Worm (Caenorhabditis elegans) whole organism, young adult: Measurements from ENCODE around the gene spp-16.

Source experiments
- F22D6.2 ChIP-seq: sonication (generic microtip); optimal IDR thresholded peaks from 2 replicates; lab custom pipeline; 2016; ENCODE audit warnings: mild to moderate bottlenecking, missing genetic modification characterization, missing compliant biosample characterization
- F57A8.1 ChIP-seq: fragments of 200-800 bp; sonication (Bioruptor generic); optimal IDR thresholded peaks from 2 replicates; lab custom pipeline; 2018; ENCODE audit warnings: mild to moderate bottlenecking, missing genetic modification characterization, moderate library complexity, missing compliant biosample characterization
- ZK185.1 ChIP-seq: sonication (generic microtip); optimal IDR thresholded peaks from 2 replicates; lab custom pipeline; 2016; ENCODE audit warnings: mild to moderate bottlenecking, missing genetic modification characterization, missing compliant biosample characterization; ENCODE audit not compliant: poor library complexity, severe bottlenecking
- attf-3 ChIP-seq: fragments of 200-800 bp; sonication (Bioruptor generic); conservative IDR thresholded peaks from 2 replicates; pipeline ENCODE4 v1.3.6; 2022; ENCODE audit warnings: missing genetic modification reagents, missing genetic modification characterization, missing compliant biosample characterization
- ccch-3 ChIP-seq: fragments of 200-800 bp; sonication (Bioruptor generic); optimal IDR thresholded peaks from 2 replicates; lab custom pipeline; 2018; ENCODE audit warnings: mild to moderate bottlenecking, missing genetic modification characterization, missing compliant biosample characterization
- ets-4 ChIP-seq: fragments of 200-800 bp; sonication (Bioruptor generic); optimal IDR thresholded peaks from 2 replicates; lab custom pipeline; 2018; ENCODE audit warnings: mild to moderate bottlenecking, missing genetic modification characterization, missing compliant biosample characterization
- gei-17 ChIP-seq: fragments of 200-800 bp; sonication (Bioruptor generic); optimal IDR thresholded peaks from 2 replicates; lab custom pipeline; 2018; ENCODE audit warnings: mild to moderate bottlenecking, missing genetic modification characterization, missing compliant biosample characterization
- hlh-12 ChIP-seq: sonication (generic microtip); optimal IDR thresholded peaks from 2 replicates; lab custom pipeline; 2016; ENCODE audit warnings: missing genetic modification characterization, missing compliant biosample characterization
- nhr-120 ChIP-seq: fragments of 200-800 bp; sonication (Bioruptor generic); IDR thresholded peaks from 2 replicates; pipeline ENCODE4 v1.3.6; 2022; ENCODE audit warnings: missing genetic modification characterization, missing compliant biosample characterization
- unc-62 ChIP-seq: fragments of 150-350 bp; optimal IDR thresholded peaks from 2 replicates; lab custom pipeline; 2014; ENCODE audit warnings: missing biosample characterization, missing genetic modification reagents, missing genetic modification characterization
- ztf-22 ChIP-seq: fragments of 200-800 bp; sonication (Bioruptor generic); optimal IDR thresholded peaks from 2 replicates; lab custom pipeline; 2018; ENCODE audit warnings: mild to moderate bottlenecking, missing genetic modification characterization, moderate library complexity, missing compliant biosample characterization

DNA sequence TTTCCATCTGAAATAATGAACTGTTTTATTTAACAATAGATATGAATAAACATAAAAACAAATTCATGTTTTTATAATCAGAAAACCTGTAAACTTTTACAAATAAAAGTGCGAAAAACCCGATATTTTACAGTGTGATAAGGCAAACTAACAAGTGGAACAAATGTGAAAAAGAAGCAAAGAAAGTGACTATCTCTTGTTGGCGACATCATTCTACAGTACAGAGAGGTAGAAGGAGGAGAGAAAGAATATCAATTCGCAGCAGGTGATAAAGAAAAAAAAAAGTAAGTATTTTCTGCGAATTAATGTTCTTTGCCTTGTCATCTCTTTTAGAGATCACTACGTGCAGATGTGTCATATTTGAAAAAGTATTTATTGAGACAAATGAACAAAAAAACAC lies 41.3 kb downstream of the spp-16 start:
- TF ChIP-seq unc-62 (GFP tag; lab: Kevin White, UChicago) (no peak), F22D6.2 (tag; lab: Kevin White, UChicago) (no peak), gei-17 (no peak), ccch-3 (GFP tag; lab: Kevin White, UChicago) (no peak), ets-4 (no peak), hlh-12 (tag; lab: Kevin White, UChicago) (no peak), ztf-22 (GFP tag; lab: Kevin White, UChicago) (no peak), nhr-120 (no peak), attf-3 (GFP tag; lab: Robert Waterston, UW) (no peak), F57A8.1 (no peak), ZK185.1 (tag; lab: Kevin White, UChicago) (no peak)
